Fruit fly (Drosophila melanogaster): ENCODE measurements around the gene CG15822.

Gene CG15822

DNA sequence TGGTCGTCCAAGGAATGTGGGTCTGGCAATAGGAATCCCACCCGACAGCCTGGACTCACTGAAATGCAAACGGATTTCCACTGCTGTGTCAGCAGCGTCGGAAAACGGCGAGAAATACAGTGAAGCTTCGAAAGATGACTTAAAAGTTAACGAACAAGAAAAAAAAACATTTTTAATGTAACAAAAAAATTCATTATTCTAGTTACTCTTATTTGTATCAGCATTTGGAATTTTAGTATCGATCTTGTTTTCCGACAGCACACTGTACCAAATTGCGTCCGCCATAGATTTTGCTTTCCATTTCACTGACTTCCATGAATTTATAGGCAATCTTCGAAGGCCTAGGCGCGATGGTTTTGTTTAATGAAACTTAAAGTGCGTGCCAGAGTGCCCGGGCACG, 1.1 kb upstream of the CG15822 start (continued):
- TF ChIP-seq Atf3 (GFP tag; optimal IDR thresholded peaks at IDR 0.05) (no peak), yki (optimal IDR thresholded peaks at IDR 0.05) (no peak), slbo (GFP tag; IDR thresholded peaks at IDR 0.05) (peak; percentile 60), CG3281 (GFP tag; optimal IDR thresholded peaks at IDR 0.05) (no peak), CG2202 (tag; optimal IDR thresholded peaks at IDR 0.05) (no peak), dmrt11E (tag; optimal IDR thresholded peaks at IDR 0.05) (no peak), pum (GFP tag; optimal IDR thresholded peaks at IDR 0.05) (no peak), dysf (GFP tag; IDR thresholded peaks at IDR 0.05) (peak; percentile 64), Poxn (GFP tag; IDR thresholded peaks at IDR 0.05) (no peak), CG43689 (GFP tag; IDR thresholded peaks at IDR 0.05) (no peak), tin (GFP tag; optimal IDR thresholded peaks at IDR 0.05) (no peak), CG8924 (tag; optimal IDR thresholded peaks at IDR 0.05) (no peak), CG2116 (GFP tag; optimal IDR thresholded peaks at IDR 0.05) (no peak), Ets97D (GFP tag; optimal IDR thresholded peaks at IDR 0.05) (no peak), amos (GFP tag; IDR thresholded peaks at IDR 0.05; ENCODE audit: partially characterized antibody) (no peak), NfI (GFP tag; optimal IDR thresholded peaks at IDR 0.05) (no peak), CG4730 (GFP tag; IDR thresholded peaks at IDR 0.05) (no peak), toy (GFP tag; IDR thresholded peaks at IDR 0.05) (no peak), CG2120 (GFP tag; optimal IDR thresholded peaks at IDR 0.05) (peak; percentile 35), CG8944 (GFP tag; optimal IDR thresholded peaks at IDR 0.05) (no peak), phol (tag; optimal IDR thresholded peaks at IDR 0.05) (no peak), eve (GFP tag; optimal IDR thresholded peaks at IDR 0.05) (no peak), Oaz (GFP tag; IDR thresholded peaks at IDR 0.05) (no peak), CG2889 (GFP tag; IDR thresholded peaks at IDR 0.05) (no peak; the same call in 2 of the 3 replicates), CG12391 (tag; optimal IDR thresholded peaks at IDR 0.05) (no peak), CG31224 (GFP tag; IDR thresholded peaks at IDR 0.05) (no peak), Xrp1 (GFP tag; IDR thresholded peaks at IDR 0.05) (peak; percentile 15; the same call in 1 of the 2 replicates), CG15696 (tag; optimal IDR thresholded peaks at IDR 0.05) (no peak), Tbp (GFP tag; optimal IDR thresholded peaks at IDR 0.05) (no peak), chif (GFP tag; optimal IDR thresholded peaks at IDR 0.05) (no peak), Lhr (GFP tag; optimal IDR thresholded peaks at IDR 0.05) (no peak), insv (GFP tag; optimal IDR thresholded peaks at IDR 0.05) (no peak), disco-r (GFP tag; optimal IDR thresholded peaks at IDR 0.05) (no peak), CG18262 (tag; optimal IDR thresholded peaks at IDR 0.05) (no peak), tll (GFP tag; optimal IDR thresholded peaks at IDR 0.05) (no peak), CG30431 (GFP tag; optimal IDR thresholded peaks at IDR 0.05) (no peak), z (GFP tag; IDR thresholded peaks at IDR 0.05) (no peak), CG5953 (GFP tag; IDR thresholded peaks at IDR 0.05) (no peak), CG9817 (tag; optimal IDR thresholded peaks at IDR 0.05) (no peak), CG11560 (tag; IDR thresholded peaks at IDR 0.05) (no peak), pzg (GFP tag; optimal IDR thresholded peaks at IDR 0.05) (no peak), Ssrp (tag; optimal IDR thresholded peaks at IDR 0.05) (no peak), CG31388 (GFP tag; optimal IDR thresholded peaks at IDR 0.05) (no peak), Hr51 (GFP tag; optimal IDR thresholded peaks at IDR 0.05) (peak in 1 of 2 experiments; percentile 15), CG13424 (tag; optimal IDR thresholded peaks at IDR 0.05) (peak; percentile 33), CG6765 (GFP tag; optimal IDR thresholded peaks at IDR 0.05) (no peak), Chrac-16 (GFP tag; optimal IDR thresholded peaks at IDR 0.05) (no peak), CG14965 (GFP tag; optimal IDR thresholded peaks at IDR 0.05; ENCODE audit: borderline replicate concordance) (no peak), Sry-δ (GFP tag; optimal IDR thresholded peaks at IDR 0.05) (no peak), gro (GFP tag; optimal IDR thresholded peaks at IDR 0.05) (no peak), vvl (GFP tag; IDR thresholded peaks at IDR 0.05) (peak; percentile 74), tup (GFP tag; optimal IDR thresholded peaks at IDR 0.05) (no peak)

Data from whole organism, embryonic.